Worm (Caenorhabditis elegans): ENCODE results near the gene mig-21.

DNA sequence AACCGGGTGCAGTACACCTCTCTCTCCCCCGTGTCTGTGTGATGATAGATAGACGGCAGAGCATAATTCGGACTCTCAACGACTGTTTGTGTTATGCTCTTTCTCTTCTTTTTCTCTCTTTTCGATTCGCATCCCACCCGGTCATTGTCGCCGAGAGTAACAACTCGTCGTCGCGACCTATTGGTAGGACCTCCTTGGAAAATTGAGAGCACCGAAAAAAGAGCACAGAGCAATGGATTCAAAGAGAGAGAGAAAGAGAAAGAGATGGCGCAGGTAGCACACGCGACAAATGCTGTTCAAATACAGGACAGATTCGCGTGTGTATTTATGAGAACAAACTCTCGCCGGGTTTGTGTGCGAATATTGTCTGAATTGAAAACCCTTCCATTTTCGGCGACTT, 34.5 kb downstream of the mig-21 start:
- peak; percentile 56 for TF ChIP-seq ets-4 (tag; optimal IDR thresholded peaks at IDR 0.05)
- no peak for TF ChIP-seq pag-3 (tag; optimal IDR thresholded peaks at IDR 0.05; ENCODE audit: borderline replicate concordance)
- TF ChIP-seq rnt-1 (tag; optimal IDR thresholded peaks at IDR 0.05): no peak
- no peak for TF ChIP-seq ceh-34 (tag; optimal IDR thresholded peaks at IDR 0.05)
- no peak for TF ChIP-seq ceh-22 (tag; optimal IDR thresholded peaks at IDR 0.05)
- TF ChIP-seq tbx-2 (tag; optimal IDR thresholded peaks at IDR 0.05): peak; percentile 16
- no peak for TF ChIP-seq dve-1 (tag; optimal IDR thresholded peaks at IDR 0.05)
- TF ChIP-seq nfya-1 (tag; optimal IDR thresholded peaks at IDR 0.05): no peak
- no peak for TF ChIP-seq unc-42 (tag; optimal IDR thresholded peaks at IDR 0.05)
- no peak for TF ChIP-seq sox-2 (GFP tag; IDR thresholded peaks at IDR 0.05)
- TF ChIP-seq ama-1 (optimal IDR thresholded peaks at IDR 0.05): no peak
- TF ChIP-seq hlh-13 (GFP tag; optimal IDR thresholded peaks at IDR 0.05): no peak
